ENCODE assay signal across 1 fruit fly cellular context in the genomic region with DNA sequence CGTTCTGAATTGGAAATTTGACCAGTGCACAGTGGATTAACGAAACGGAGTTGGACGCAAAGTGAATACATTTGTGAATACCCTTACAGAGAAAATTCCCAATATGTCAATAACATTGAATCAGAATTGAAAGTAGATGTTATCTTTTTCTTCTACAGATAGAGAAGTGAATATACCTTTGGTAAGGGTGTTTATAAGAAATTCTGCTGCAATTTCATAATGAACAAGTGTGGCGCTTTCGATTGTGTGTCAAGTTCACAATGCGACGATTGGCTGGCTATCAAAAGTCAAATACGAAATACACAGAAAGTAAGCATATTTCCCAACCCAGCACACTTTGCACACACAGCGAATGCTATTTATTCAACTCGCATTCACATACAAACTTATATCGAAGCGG.
TF ChIP-seq lines count a peak whose summit lies in the region.

No protein-coding gene starts in this region.

TF ChIP-seq in whole organism, embryonic, 481 proteins besides CTCF, POLR2A, EP300 and RAD21 (continued from another document):
- TF ChIP-seq otp (GFP tag; IDR thresholded peaks at IDR 0.05; lab: Robert Waterston, UW), result no peak
- peak; percentile 19 for TF ChIP-seq CG1603 (tag; optimal IDR thresholded peaks at IDR 0.05; lab: Kevin White, UChicago)
- no peak for TF ChIP-seq Six4 (GFP tag; optimal IDR thresholded peaks at IDR 0.05; lab: Kevin White, UChicago)
- no peak for TF ChIP-seq CkIIα-i1 (GFP tag; IDR thresholded peaks at IDR 0.05; lab: Robert Waterston, UW)
- TF ChIP-seq dan (GFP tag; IDR thresholded peaks at IDR 0.05; lab: Robert Waterston, UW), result no peak
- no peak for TF ChIP-seq CG12155 (GFP tag; optimal IDR thresholded peaks at IDR 0.05; lab: Kevin White, UChicago)
- no peak for TF ChIP-seq PHDP (tag; optimal IDR thresholded peaks at IDR 0.05; lab: Kevin White, UChicago)
- TF ChIP-seq ssp (GFP tag; IDR thresholded peaks at IDR 0.05; lab: Robert Waterston, UW), result no peak
- no peak for TF ChIP-seq CG4360 (GFP tag; IDR thresholded peaks at IDR 0.05; lab: Robert Waterston, UW)
- TF ChIP-seq lbe (GFP tag; optimal IDR thresholded peaks at IDR 0.05; lab: Kevin White, UChicago), result no peak
- no peak for TF ChIP-seq Drgx (GFP tag; IDR thresholded peaks at IDR 0.05; lab: Robert Waterston, UW)
- TF ChIP-seq eyg (GFP tag; optimal IDR thresholded peaks at IDR 0.05; lab: Kevin White, UChicago), result no peak
- no peak for TF ChIP-seq CG10462 (GFP tag; optimal IDR thresholded peaks at IDR 0.05; lab: Kevin White, UChicago)
- TF ChIP-seq CG13296 (GFP tag; optimal IDR thresholded peaks at IDR 0.05; lab: Kevin White, UChicago), result no peak
- no peak for TF ChIP-seq ranshi (GFP tag; IDR thresholded peaks at IDR 0.05; lab: Robert Waterston, UW)
- TF ChIP-seq Asciz (GFP tag; optimal IDR thresholded peaks at IDR 0.05; lab: Kevin White, UChicago), result no peak
- no peak for TF ChIP-seq dm (GFP tag; optimal IDR thresholded peaks at IDR 0.05; lab: Kevin White, UChicago)
- TF ChIP-seq sisA (GFP tag; IDR thresholded peaks at IDR 0.05; lab: Robert Waterston, UW), result no peak
- TF ChIP-seq CG9817 (tag; optimal IDR thresholded peaks at IDR 0.05; lab: Kevin White, UChicago), result no peak
- no peak for TF ChIP-seq D19B (GFP tag; optimal IDR thresholded peaks at IDR 0.05; lab: Kevin White, UChicago)
- peak; percentile 11 for TF ChIP-seq nmo (GFP tag; optimal IDR thresholded peaks at IDR 0.05; lab: Kevin White, UChicago)
- no peak for TF ChIP-seq CG12391 (tag; optimal IDR thresholded peaks at IDR 0.05; lab: Kevin White, UChicago)
- no peak for TF ChIP-seq cg (GFP tag; optimal IDR thresholded peaks at IDR 0.05; lab: Kevin White, UChicago)
- no peak for TF ChIP-seq gfzf (GFP tag; optimal IDR thresholded peaks at IDR 0.05; lab: Kevin White, UChicago)
- TF ChIP-seq Hr78 (GFP tag; optimal IDR thresholded peaks at IDR 0.05; lab: Kevin White, UChicago), result no peak
- no peak for TF ChIP-seq zfh1 (GFP tag; IDR thresholded peaks at IDR 0.05; lab: Robert Waterston, UW)
- peak; percentile 72 for TF ChIP-seq sens (GFP tag; lab: Kevin White, UChicago)
- TF ChIP-seq CG1792 (GFP tag; optimal IDR thresholded peaks at IDR 0.05; lab: Kevin White, UChicago), result no peak
- TF ChIP-seq Hsf (GFP tag; optimal IDR thresholded peaks at IDR 0.05; lab: Kevin White, UChicago), result no peak
- TF ChIP-seq twi (tag; optimal IDR thresholded peaks at IDR 0.05; lab: Kevin White, UChicago), result no peak
